Fruit fly (Drosophila melanogaster) whole organism, embryonic: ENCODE measurements around the gene SmD2.

Source experiments
- Aef1 ChIP-seq: fragments of 200-800 bp; sonication (Bioruptor generic); IDR thresholded peaks from 3 replicates; pipeline ENCODE4 v1.3.6; 2022; ENCODE audit warnings: missing biosample characterization, missing genetic modification characterization
- Antp ChIP-seq: fragments of 200-800 bp; sonication (Bioruptor generic); optimal IDR thresholded peaks from 3 replicates; lab custom pipeline; 2016; ENCODE audit warnings: missing biosample characterization, missing genetic modification characterization
- Atf-2 ChIP-seq: fragments of 200-800 bp; sonication (Bioruptor generic); optimal IDR thresholded peaks from 2 replicates; lab custom pipeline; 2016; ENCODE audit warnings: missing biosample characterization, missing genetic modification characterization
- Atf3 ChIP-seq: fragments of 200-800 bp; sonication (Bioruptor generic); optimal IDR thresholded peaks from 3 replicates; lab custom pipeline; 2016; ENCODE audit warnings: missing biosample characterization, missing genetic modification characterization
- BEAF-32 ChIP-seq: fragments of 200-800 bp; sonication (Bioruptor generic); optimal IDR thresholded peaks from 3 replicates; lab custom pipeline; 2017; ENCODE audit warnings: missing biosample characterization, missing genetic modification characterization, mild to moderate bottlenecking, moderate library complexity, missing genetic modification reagents
- Bgb ChIP-seq: fragments of 200-800 bp; sonication (Bioruptor generic); IDR thresholded peaks from 2 replicates; pipeline ENCODE4 v1.3.6; 2022; ENCODE audit warnings: missing biosample characterization, missing genetic modification characterization; ENCODE audit not compliant: partially characterized antibody
- CG10267 ChIP-seq: fragments of 200-800 bp; sonication (Bioruptor generic); optimal IDR thresholded peaks from 2 replicates; lab custom pipeline; 2018; ENCODE audit warnings: missing biosample characterization, mild to moderate bottlenecking, missing genetic modification characterization, moderate library complexity
- CG10565 ChIP-seq: fragments of 200-800 bp; sonication (Bioruptor generic); optimal IDR thresholded peaks from 3 replicates; lab custom pipeline; 2016; ENCODE audit warnings: missing biosample characterization, mild to moderate bottlenecking, missing genetic modification characterization
- CG11247 ChIP-seq: fragments of 200-800 bp; sonication (Bioruptor generic); IDR thresholded peaks from 2 replicates; pipeline ENCODE4 v1.3.6; 2022; ENCODE audit warnings: missing biosample characterization, missing genetic modification characterization
- CG1233 ChIP-seq: fragments of 200-800 bp; sonication (Bioruptor generic); optimal IDR thresholded peaks from 4 replicates; lab custom pipeline; 2018; ENCODE audit warnings: missing biosample characterization, mild to moderate bottlenecking, missing genetic modification characterization
- CG13123 ChIP-seq: fragments of 200-800 bp; sonication (Bioruptor generic); optimal IDR thresholded peaks from 2 replicates; lab custom pipeline; 2016; ENCODE audit warnings: missing biosample characterization, missing genetic modification characterization
- CG13424 ChIP-seq: fragments of 200-800 bp; sonication (Bioruptor generic); optimal IDR thresholded peaks from 2 replicates; lab custom pipeline; 2019; ENCODE audit warnings: missing biosample characterization, mild to moderate bottlenecking, missing genetic modification characterization, moderate library complexity
- CG13624 ChIP-seq: fragments of 200-800 bp; sonication (Bioruptor generic); optimal IDR thresholded peaks from 2 replicates; lab custom pipeline; 2016; ENCODE audit warnings: missing biosample characterization, missing genetic modification characterization
- CG14667 ChIP-seq: fragments of 200-800 bp; sonication (Bioruptor generic); IDR thresholded peaks from 2 replicates; pipeline ENCODE4 v1.3.6; 2022; ENCODE audit warnings: missing biosample characterization, missing genetic modification characterization
- CG17568 ChIP-seq: fragments of 200-800 bp; sonication (Bioruptor generic); optimal IDR thresholded peaks from 2 replicates; lab custom pipeline; 2018; ENCODE audit warnings: missing biosample characterization, mild to moderate bottlenecking, missing genetic modification characterization, moderate library complexity
- CG18619 ChIP-seq: fragments of 200-800 bp; sonication (Bioruptor generic); optimal IDR thresholded peaks from 3 replicates; lab custom pipeline; 2017; ENCODE audit warnings: missing biosample characterization, mild to moderate bottlenecking, missing genetic modification characterization
- CG30020 ChIP-seq: fragments of 200-800 bp; optimal IDR thresholded peaks from 2 replicates; lab custom pipeline; 2019; ENCODE audit warnings: missing biosample characterization, mild to moderate bottlenecking, missing genetic modification characterization, moderate library complexity
- CG31388 ChIP-seq: fragments of 200-800 bp; sonication (Bioruptor generic); optimal IDR thresholded peaks from 2 replicates; lab custom pipeline; 2016; ENCODE audit warnings: missing biosample characterization, missing genetic modification characterization
- CG32772 ChIP-seq: fragments of 200-800 bp; sonication (Bioruptor generic); IDR thresholded peaks from 2 replicates; pipeline ENCODE4 v1.3.6; 2022; ENCODE audit warnings: missing biosample characterization, missing genetic modification characterization
- CG34376 ChIP-seq: fragments of 200-800 bp; sonication (Bioruptor generic); optimal IDR thresholded peaks from 2 replicates; lab custom pipeline; 2018; ENCODE audit warnings: missing biosample characterization, mild to moderate bottlenecking, missing genetic modification characterization
- CG5180 ChIP-seq: fragments of 200-800 bp; sonication (Bioruptor generic); optimal IDR thresholded peaks from 3 replicates; lab custom pipeline; 2017; ENCODE audit warnings: missing biosample characterization, missing genetic modification characterization, mild to moderate bottlenecking, moderate library complexity, missing genetic modification reagents
- CG8281 ChIP-seq: fragments of 200-800 bp; sonication (Bioruptor generic); optimal IDR thresholded peaks from 2 replicates; lab custom pipeline; 2018; ENCODE audit warnings: missing biosample characterization, mild to moderate bottlenecking, missing genetic modification characterization, moderate library complexity
- CG8944 ChIP-seq: fragments of 200-800 bp; sonication (Bioruptor generic); optimal IDR thresholded peaks from 3 replicates; lab custom pipeline; 2016; ENCODE audit warnings: missing biosample characterization, missing genetic modification characterization
- Chrac-16 ChIP-seq: fragments of 200-800 bp; sonication (Bioruptor generic); optimal IDR thresholded peaks from 3 replicates; lab custom pipeline; 2016; ENCODE audit warnings: missing biosample characterization, missing genetic modification characterization
- Doc3 ChIP-seq: fragments of 200-800 bp; sonication (Bioruptor generic); IDR thresholded peaks from 3 replicates; pipeline ENCODE4 v1.3.6; 2022; ENCODE audit warnings: missing biosample characterization, missing genetic modification characterization; ENCODE audit not compliant: partially characterized antibody
- Fer2 ChIP-seq: fragments of 200-800 bp; sonication (Bioruptor generic); optimal IDR thresholded peaks from 2 replicates; lab custom pipeline; 2018; ENCODE audit warnings: missing biosample characterization, mild to moderate bottlenecking, missing genetic modification characterization, moderate library complexity
- Gsc ChIP-seq: fragments of 200-800 bp; sonication (Bioruptor generic); IDR thresholded peaks from 2 replicates; pipeline ENCODE4 v1.3.6; 2022; ENCODE audit warnings: missing biosample characterization, missing genetic modification characterization
- H15 ChIP-seq: fragments of 200-800 bp; sonication (Bioruptor generic); IDR thresholded peaks from 3 replicates; pipeline ENCODE4 v1.3.6; 2022; ENCODE audit warnings: missing biosample characterization, missing genetic modification characterization
- HLH3B ChIP-seq: fragments of 200-800 bp; sonication (Bioruptor generic); IDR thresholded peaks from 2 replicates; pipeline ENCODE4 v1.3.6; 2022; ENCODE audit warnings: missing biosample characterization, missing genetic modification characterization
- Hmx ChIP-seq: fragments of 200-800 bp; sonication (Bioruptor generic); optimal IDR thresholded peaks from 2 replicates; lab custom pipeline; 2016; ENCODE audit warnings: missing biosample characterization, missing genetic modification characterization
- Hr51 ChIP-seq, 2 experiments: fragments of 200-800 bp; sonication (Bioruptor generic); optimal IDR thresholded peaks; 2 replicates in 1 of 2; 3 replicates in 1 of 2; lab custom pipeline; 2016 to 2018; ENCODE audit warnings: missing biosample characterization in 2 of 2, missing genetic modification characterization in 2 of 2, mild to moderate bottlenecking in 1 of 2, moderate library complexity in 1 of 2
- Hr78 ChIP-seq, 2 experiments: fragments of 200-800 bp in 1 of 2; fragments of >200 bp in 1 of 2; sonication (Bioruptor generic) in 1 of 2; optimal IDR thresholded peaks; 2 replicates each; lab custom pipeline; 2017 to 2019; ENCODE audit warnings: missing biosample characterization in 2 of 2, missing genetic modification characterization in 2 of 2, mild to moderate bottlenecking in 1 of 2, moderate library complexity in 1 of 2
- NFAT ChIP-seq: fragments of 200-800 bp; sonication (Bioruptor generic); IDR thresholded peaks from 2 replicates; pipeline ENCODE4 v1.3.6; 2022; ENCODE audit warnings: missing biosample characterization, missing genetic modification characterization
- Rfx ChIP-seq: fragments of 200-800 bp; sonication (Bioruptor generic); IDR thresholded peaks from 2 replicates; pipeline ENCODE4 v1.3.6; 2022; ENCODE audit warnings: missing biosample characterization, missing genetic modification characterization
- Six4 ChIP-seq: fragments of 200-800 bp; sonication (Bioruptor generic); optimal IDR thresholded peaks from 2 replicates; lab custom pipeline; 2016; ENCODE audit warnings: missing biosample characterization, missing genetic modification characterization
- Sry-β ChIP-seq: fragments of 200-800 bp; sonication (Bioruptor generic); optimal IDR thresholded peaks from 2 replicates; lab custom pipeline; 2018; ENCODE audit warnings: missing biosample characterization, mild to moderate bottlenecking, missing genetic modification characterization, moderate library complexity
- TFAM ChIP-seq: fragments of 200-800 bp; sonication (Bioruptor generic); optimal IDR thresholded peaks from 2 replicates; lab custom pipeline; 2017; ENCODE audit warnings: missing biosample characterization, missing genetic modification characterization, inconsistent platforms
- Xbp1 ChIP-seq: fragments of 200-800 bp; sonication (Bioruptor generic); optimal IDR thresholded peaks from 3 replicates; lab custom pipeline; 2016; ENCODE audit warnings: missing biosample characterization, mild to moderate bottlenecking, missing genetic modification characterization
- YL-1 ChIP-seq: fragments of 200-800 bp; sonication (Bioruptor generic); optimal IDR thresholded peaks from 3 replicates; lab custom pipeline; 2017; ENCODE audit warnings: missing biosample characterization, mild to moderate bottlenecking, missing genetic modification characterization
- az2 ChIP-seq: fragments of 200-800 bp; sonication (Bioruptor generic); optimal IDR thresholded peaks from 3 replicates; lab custom pipeline; 2016; ENCODE audit warnings: missing biosample characterization, missing genetic modification characterization
- bigmax ChIP-seq: fragments of 200-800 bp; sonication (Bioruptor generic); optimal IDR thresholded peaks from 2 replicates; lab custom pipeline; 2018; ENCODE audit warnings: missing biosample characterization, mild to moderate bottlenecking, missing genetic modification characterization
- cg ChIP-seq: fragments of 200-800 bp; sonication (Bioruptor generic); optimal IDR thresholded peaks from 3 replicates; lab custom pipeline; 2019; ENCODE audit warnings: missing biosample characterization, mild to moderate bottlenecking, missing genetic modification characterization, moderate library complexity
- dati ChIP-seq: fragments of 200-800 bp; sonication (Bioruptor generic); IDR thresholded peaks from 2 replicates; pipeline ENCODE4 v1.3.6; 2022; ENCODE audit warnings: missing biosample characterization, missing genetic modification characterization
- disco-r ChIP-seq: fragments of 200-800 bp; sonication (Bioruptor generic); optimal IDR thresholded peaks from 2 replicates; lab custom pipeline; 2016; ENCODE audit warnings: missing biosample characterization, missing genetic modification characterization
- fd96Cb ChIP-seq: fragments of 200-800 bp; sonication (Bioruptor generic); optimal IDR thresholded peaks from 2 replicates; lab custom pipeline; 2018; ENCODE audit warnings: missing biosample characterization, mild to moderate bottlenecking, missing genetic modification characterization, moderate library complexity
- jigr1 ChIP-seq: fragments of 200-800 bp; sonication (Bioruptor generic); IDR thresholded peaks from 3 replicates; pipeline ENCODE4 v1.3.6; 2022; ENCODE audit warnings: missing biosample characterization, missing genetic modification characterization
- nmo ChIP-seq: fragments of 200-800 bp; sonication (Bioruptor generic); optimal IDR thresholded peaks from 2 replicates; lab custom pipeline; 2018; ENCODE audit warnings: missing biosample characterization, mild to moderate bottlenecking, missing genetic modification characterization, moderate library complexity
- run ChIP-seq: fragments of 200-800 bp; sonication (Bioruptor generic); optimal IDR thresholded peaks from 3 replicates; lab custom pipeline; 2018; ENCODE audit warnings: missing biosample characterization, mild to moderate bottlenecking, missing genetic modification characterization
- sens ChIP-seq: fragments of 200-800 bp; sonication (Bioruptor generic); peaks from one replicate; lab custom pipeline; 2016; ENCODE audit warnings: missing biosample characterization, missing genetic modification characterization
- usp ChIP-seq: fragments of >200 bp; optimal IDR thresholded peaks from 2 replicates; lab custom pipeline; 2017; ENCODE audit warnings: missing biosample characterization, missing genetic modification characterization

Gene SmD2

DNA sequence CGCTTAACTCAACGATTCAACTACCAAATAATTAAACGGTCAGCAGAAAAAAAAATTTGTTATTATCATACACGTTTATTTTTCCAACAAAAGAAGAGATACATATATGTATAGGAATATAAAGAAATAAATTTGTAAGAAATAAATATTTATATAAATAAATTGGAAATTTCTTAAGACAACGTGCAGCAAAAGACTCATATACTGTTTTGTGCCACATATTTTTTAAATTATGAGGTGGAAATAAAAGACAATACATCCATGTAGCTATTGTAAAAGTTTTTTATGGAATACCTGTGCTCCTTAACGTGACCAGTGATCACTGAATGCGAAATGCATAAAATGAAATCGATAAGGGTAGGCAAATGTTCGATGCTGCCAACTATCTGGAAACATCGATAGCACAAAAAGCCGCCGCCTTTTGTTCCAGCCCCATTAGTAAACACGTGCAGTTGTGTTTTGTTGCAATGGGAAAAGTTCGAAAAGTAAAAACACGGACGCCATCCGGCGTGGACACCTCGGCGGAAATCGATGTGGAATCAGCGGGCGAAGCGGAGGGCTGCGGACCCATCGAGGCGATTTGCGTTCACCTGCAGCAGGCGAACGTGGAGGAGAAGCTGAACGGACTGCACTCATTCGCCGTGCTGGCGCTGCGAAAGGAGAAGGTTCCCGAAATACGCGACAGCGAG lies 23.0 kb upstream of the SmD2 start, which contains the start of gene CG10286 (continued):
- TF ChIP-seq dati (GFP tag; lab: Robert Waterston, UW) (no peak), Atf3 (GFP tag; lab: Kevin White, UChicago) (no peak), H15 (no peak), usp (GFP tag; lab: Kevin White, UChicago) (no peak), CG13424 (tag; lab: Kevin White, UChicago) (peak; percentile 7), Xbp1 (GFP tag; lab: Kevin White, UChicago) (no peak), Atf-2 (no peak), CG17568 (GFP tag; lab: Kevin White, UChicago) (no peak), HLH3B (GFP tag; lab: Robert Waterston, UW) (peak; percentile 17; the same call in 1 of the 2 replicates), CG30020 (tag; lab: Kevin White, UChicago) (peak; percentile 12), az2 (no peak), YL-1 (GFP tag; lab: Kevin White, UChicago) (peak; percentile 70), Doc3 (GFP tag; lab: Robert Waterston, UW) (peak; percentile 51; the same call in 2 of the 3 replicates), Antp (peak; percentile 2), Gsc (GFP tag; lab: Robert Waterston, UW) (no peak), CG8944 (no peak), Hr51 (GFP tag; optimal IDR thresholded peaks at IDR 0.05; lab: Kevin White, UChicago) (no peak), Hr78 (GFP tag; optimal IDR thresholded peaks at IDR 0.05; lab: Kevin White, UChicago) (no peak), CG34376 (GFP tag; lab: Kevin White, UChicago) (no peak), NFAT (GFP tag; lab: Robert Waterston, UW) (peak; percentile 52; the same call in 1 of the 2 replicates), run (tag; lab: Kevin White, UChicago) (no peak), bigmax (no peak), CG13624 (GFP tag; lab: Kevin White, UChicago) (peak; percentile 13), fd96Cb (tag; lab: Kevin White, UChicago) (peak; percentile 6), CG10267 (tag; lab: Kevin White, UChicago) (peak; percentile 55), CG11247 (GFP tag; lab: Robert Waterston, UW) (0 out of 2 replicates have a peak, but pooled peaks have one; percentile 5), nmo (peak; percentile 34), Aef1 (no peak), CG1233 (peak; percentile 0), jigr1 (GFP tag; lab: Robert Waterston, UW) (no peak), CG31388 (GFP tag; lab: Kevin White, UChicago) (no peak), Rfx (GFP tag; lab: Robert Waterston, UW) (peak; percentile 62), disco-r (GFP tag; lab: Kevin White, UChicago) (no peak), CG5180 (no peak), CG13123 (GFP tag; lab: Kevin White, UChicago) (no peak), CG10565 (GFP tag; lab: Kevin White, UChicago) (no peak), Bgb (GFP tag; lab: Robert Waterston, UW) (peak; percentile 85), cg (GFP tag; lab: Kevin White, UChicago) (no peak), Hmx (GFP tag; lab: Kevin White, UChicago) (no peak), Six4 (GFP tag; lab: Kevin White, UChicago) (peak; percentile 7), Sry-β (GFP tag; lab: Kevin White, UChicago) (peak; percentile 15), CG18619 (GFP tag; lab: Kevin White, UChicago) (no peak), TFAM (GFP tag; lab: Kevin White, UChicago) (no peak), CG8281 (tag; lab: Kevin White, UChicago) (no peak), BEAF-32 (GFP tag; lab: Kevin White, UChicago) (peak; percentile 82), CG14667 (GFP tag; lab: Robert Waterston, UW) (no peak), CG32772 (no peak), sens (GFP tag; lab: Kevin White, UChicago) (peak; percentile 73), Chrac-16 (GFP tag; lab: Kevin White, UChicago) (no peak), Fer2 (tag; lab: Kevin White, UChicago) (no peak)
